Worm (Caenorhabditis elegans): ENCODE measurements around the gene T07A9.14.

Gene T07A9.14

ce11 chrIV:425546-425945 is 39.0 kb downstream of the T07A9.14 start:
- TF ChIP-seq dpl-1 (GFP tag; optimal IDR thresholded peaks at IDR 0.05) (peak; percentile 67), aha-1 (tag) (peak; percentile 64), lsy-2 (tag; optimal IDR thresholded peaks at IDR 0.05) (peak in 1 of 2 experiments; percentile 75), D1046.2 (GFP tag; IDR thresholded peaks at IDR 0.05) (no peak), unc-130 (GFP tag; optimal IDR thresholded peaks at IDR 0.05) (peak; percentile 5), lin-38 (GFP tag; IDR thresholded peaks at IDR 0.05) (peak; percentile 54), mes-2 (tag; optimal IDR thresholded peaks at IDR 0.05; ENCODE audit: poor library complexity, severe bottlenecking) (peak; percentile 71), daf-16 (GFP tag; optimal IDR thresholded peaks at IDR 0.05) (no peak), daf-16 (tag; optimal IDR thresholded peaks at IDR 0.05) (no peak), dve-1 (tag; optimal IDR thresholded peaks at IDR 0.05; ENCODE audit: insufficient read depth) (peak; percentile 1), lim-7 (GFP tag; IDR thresholded peaks at IDR 0.05) (no peak), ZK337.2 (GFP tag; IDR thresholded peaks at IDR 0.05) (no peak), dmd-8 (GFP tag; IDR thresholded peaks at IDR 0.05) (no peak), lin-13 (GFP tag; optimal IDR thresholded peaks at IDR 0.05) (peak; percentile 38), Y48G9A.11 (GFP tag; IDR thresholded peaks at IDR 0.05) (no peak), lin-29 (GFP tag; IDR thresholded peaks at IDR 0.05) (no peak), mep-1 (tag; optimal IDR thresholded peaks at IDR 0.05) (peak; percentile 55), nhr-41 (GFP tag; IDR thresholded peaks at IDR 0.05) (no peak), hlh-11 (tag; optimal IDR thresholded peaks at IDR 0.05) (no peak), ama-1 (optimal IDR thresholded peaks at IDR 0.05) (peak; percentile 25), ztf-11 (tag; optimal IDR thresholded peaks at IDR 0.05) (no peak), dmd-9 (GFP tag; IDR thresholded peaks at IDR 0.05) (no peak)

- peak; percentile 75 for TF ChIP-seq set-16 (GFP tag; IDR thresholded peaks at IDR 0.05)
- TF ChIP-seq daf-19 (GFP tag; conservative IDR thresholded peaks at IDR 0.05): no peak
- peak; percentile 51 for TF ChIP-seq aha-1 (tag)
- no peak for TF ChIP-seq hmg-1.1 (GFP tag; IDR thresholded peaks at IDR 0.05)
- TF ChIP-seq ztf-11 (tag; optimal IDR thresholded peaks at IDR 0.05): no peak
Observed at ce11 chrIV:425995-426394, 39.5 kb downstream of the T07A9.14 start, which contains the start of gene garr-1. TSS of gene garr-1 (plus strand) at chrIV:426168.

- TF ChIP-seq zag-1 (tag; optimal IDR thresholded peaks at IDR 0.05) (no peak), set-16 (GFP tag; IDR thresholded peaks at IDR 0.05) (peak; percentile 96), dmd-9 (GFP tag; IDR thresholded peaks at IDR 0.05) (0 out of 2 replicates have a peak, but pooled peaks have one; percentile 15), unc-39 (tag; optimal IDR thresholded peaks at IDR 0.05) (no peak), aha-1 (tag) (peak; percentile 21), egl-27 (tag; optimal IDR thresholded peaks at IDR 0.05) (no peak), ceh-62 (tag; optimal IDR thresholded peaks at IDR 0.05) (no peak), madf-5 (GFP tag; IDR thresholded peaks at IDR 0.05) (0 out of 4 replicates have a peak, but pooled peaks of 1 of the 2 experiments have one; percentile 33), egl-43 (GFP tag; IDR thresholded peaks at IDR 0.05) (peak; percentile 54)
Observed at ce11 chrIV:426597-426996, 40.1 kb downstream of the T07A9.14 start.

ce11 chrIV:427100-427908 is 40.8 kb downstream of the T07A9.14 start:
- TF ChIP-seq mxl-3 (GFP tag; optimal IDR thresholded peaks at IDR 0.05) (no peak), Y5F2A.4 (GFP tag; optimal IDR thresholded peaks at IDR 0.05) (no peak), T26A8.4 (GFP tag; IDR thresholded peaks at IDR 0.05) (0 out of 2 replicates have a peak, but pooled peaks have one; percentile 13), tra-1 (GFP tag; IDR thresholded peaks at IDR 0.05) (no peak), Y75B8A.6 (GFP tag; IDR thresholded peaks at IDR 0.05) (0 out of 2 replicates have a peak, but pooled peaks have one; percentile 20), pha-4 (GFP tag; IDR thresholded peaks at IDR 0.05) (peak; percentile 8; the same call in 1 of the 2 replicates), pha-4 (tag; optimal IDR thresholded peaks at IDR 0.05) (no peak), nhr-25 (tag; optimal IDR thresholded peaks at IDR 0.05; ENCODE audit: borderline replicate concordance, insufficient read depth) (no peak), lsy-2 (tag; optimal IDR thresholded peaks at IDR 0.05) (peak in 1 of 2 experiments; percentile 10), cey-2 (tag; optimal IDR thresholded peaks at IDR 0.05; ENCODE audit: borderline replicate concordance, insufficient read depth) (no peak), mep-1 (tag; optimal IDR thresholded peaks at IDR 0.05) (peak; percentile 11), lin-13 (GFP tag; optimal IDR thresholded peaks at IDR 0.05) (no peak), ZK546.5 (tag; optimal IDR thresholded peaks at IDR 0.05) (no peak), nhr-102 (tag; optimal IDR thresholded peaks at IDR 0.05) (no peak), aly-2 (tag; optimal IDR thresholded peaks at IDR 0.05) (no peak), jun-1 (tag; optimal IDR thresholded peaks at IDR 0.05) (no peak), R02D3.7 (tag; optimal IDR thresholded peaks at IDR 0.05) (no peak)
